Worm (Caenorhabditis elegans) whole organism, L4/young adult: ENCODE data around the gene F55H2.8.

ENCODE experiments used
- W03F9.2 ChIP-seq: fragments of 150-350 bp; optimal IDR thresholded peaks from 2 replicates; lab custom pipeline; 2014; ENCODE audit warnings: missing biosample characterization, missing genetic modification characterization
- dao-5 ChIP-seq: sonication (generic microtip); optimal IDR thresholded peaks from 2 replicates; lab custom pipeline; 2016; ENCODE audit warnings: missing genotype, missing genetic modification characterization, moderate library complexity, missing compliant biosample characterization
- him-1 ChIP-seq: sonication (generic microtip); optimal IDR thresholded peaks from 2 replicates; lab custom pipeline; 2016; ENCODE audit warnings: missing genotype, missing genetic modification reagents, missing genetic modification characterization, missing compliant biosample characterization

F55H2.8 gene

ce11 chrIII:9490783-9491547 lies 22.7 kb upstream of the F55H2.8 start, which contains the start of the genes dars-1 and ctr-9:
Gene dars-1, minus strand, starts transcription at chrIII:9491215.
Gene ctr-9, plus strand, starts transcription at chrIII:9491396.
- TF ChIP-seq him-1 (tag; lab: Kevin White, UChicago) (no peak), W03F9.2 (tag; lab: Kevin White, UChicago) (peak; percentile 18)

- TF ChIP-seq dao-5 (tag; lab: Kevin White, UChicago) (no peak), W03F9.2 (tag; lab: Kevin White, UChicago) (no peak), him-1 (tag; lab: Kevin White, UChicago) (no peak)
These were observed 19.5 kb upstream of the F55H2.8 start for ce11 chrIII:9494209-9494608.

ce11 chrIII:9496083-9496482 lies 17.6 kb upstream of the F55H2.8 start:
- TF ChIP-seq him-1 (tag; lab: Kevin White, UChicago), result no peak
- TF ChIP-seq dao-5 (tag; lab: Kevin White, UChicago), result no peak
- TF ChIP-seq W03F9.2 (tag; lab: Kevin White, UChicago), result no peak

ce11 chrIII:9497412-9497811 lies 16.3 kb upstream of the F55H2.8 start:
- no peak for TF ChIP-seq W03F9.2 (tag; lab: Kevin White, UChicago)
- TF ChIP-seq him-1 (tag; lab: Kevin White, UChicago), result no peak
- no peak for TF ChIP-seq dao-5 (tag; lab: Kevin White, UChicago)

ce11 chrIII:9500267-9500666 lies 13.4 kb upstream of the F55H2.8 start, which contains the start of gene sod-4:
Gene sod-4, minus strand, starts transcription at chrIII:9500375.
- no peak for TF ChIP-seq him-1 (tag; lab: Kevin White, UChicago)
- no peak for TF ChIP-seq W03F9.2 (tag; lab: Kevin White, UChicago)
- no peak for TF ChIP-seq dao-5 (tag; lab: Kevin White, UChicago)

ce11 chrIII:9501072-9501471 lies 12.6 kb upstream of the F55H2.8 start:
- TF ChIP-seq W03F9.2 (tag; lab: Kevin White, UChicago), result no peak
- no peak for TF ChIP-seq dao-5 (tag; lab: Kevin White, UChicago)
- no peak for TF ChIP-seq him-1 (tag; lab: Kevin White, UChicago)

ce11 chrIII:9502155-9502714 lies 11.4 kb upstream of the F55H2.8 start:
- no peak for TF ChIP-seq him-1 (tag; lab: Kevin White, UChicago)
- no peak for TF ChIP-seq W03F9.2 (tag; lab: Kevin White, UChicago)
- no peak for TF ChIP-seq dao-5 (tag; lab: Kevin White, UChicago)

- no peak for TF ChIP-seq him-1 (tag; lab: Kevin White, UChicago)
- no peak for TF ChIP-seq W03F9.2 (tag; lab: Kevin White, UChicago)
- no peak for TF ChIP-seq dao-5 (tag; lab: Kevin White, UChicago)
These were observed 9.3 kb upstream of the F55H2.8 start for ce11 chrIII:9504347-9504746.

- no peak for TF ChIP-seq dao-5 (tag; lab: Kevin White, UChicago)
- peak; percentile 29 for TF ChIP-seq W03F9.2 (tag; lab: Kevin White, UChicago)
These were observed 5.9 kb upstream of the F55H2.8 start, which contains the start of gene vha-14 for ce11 chrIII:9507799-9508198. Gene vha-14, plus strand, starts transcription at chrIII:9508100.

ce11 chrIII:9509764-9510370 lies 3.8 kb upstream of the F55H2.8 start:
- TF ChIP-seq dao-5 (tag; lab: Kevin White, UChicago) (peak; percentile 46), him-1 (tag; lab: Kevin White, UChicago) (no peak)

ce11 chrIII:9511055-9511520 lies 2.6 kb upstream of the F55H2.8 start, which contains the start of gene F55H2.5:
Gene F55H2.5, plus strand, starts transcription at chrIII:9511470.
- TF ChIP-seq him-1 (tag; lab: Kevin White, UChicago) (no peak), W03F9.2 (tag; lab: Kevin White, UChicago) (no peak), dao-5 (tag; lab: Kevin White, UChicago) (no peak)

- TF ChIP-seq W03F9.2 (tag; lab: Kevin White, UChicago) (no peak), him-1 (tag; lab: Kevin White, UChicago) (no peak), dao-5 (tag; lab: Kevin White, UChicago) (no peak)
These were observed 2.0 kb upstream of the F55H2.8 start for ce11 chrIII:9511660-9512059.

ce11 chrIII:9513006-9513405 lies 663 bp upstream of the F55H2.8 start:
- TF ChIP-seq W03F9.2 (tag; lab: Kevin White, UChicago) (no peak), him-1 (tag; lab: Kevin White, UChicago) (no peak), dao-5 (tag; lab: Kevin White, UChicago) (no peak)
